Worm (Caenorhabditis elegans): ENCODE data around the gene C17H12.6.

The C17H12.6 gene

ce11 chrIV:6806475-6807063, 15.7 kb downstream of the C17H12.6 start, which contains the start of gene C17H12.10:
Gene C17H12.10 (plus strand): TSS chrIV:6806799.
- TF ChIP-seq nhr-76 (tag; optimal IDR thresholded peaks at IDR 0.05) (no peak), F49E8.2 (tag; optimal IDR thresholded peaks at IDR 0.05; ENCODE audit: borderline replicate concordance) (no peak), zag-1 (tag; optimal IDR thresholded peaks at IDR 0.05) (no peak), rbr-2 (tag; optimal IDR thresholded peaks at IDR 0.05) (peak; percentile 44), aha-1 (tag) (peak; percentile 44), mdl-1 (tag; optimal IDR thresholded peaks at IDR 0.05) (peak in 1 of 2 experiments; percentile 2), ces-1 (GFP tag; optimal IDR thresholded peaks at IDR 0.05) (peak; percentile 70), unc-62 (GFP tag; optimal IDR thresholded peaks at IDR 0.05 in 1 of 2) (peak in 1 of 2 experiments; percentile 53), unc-62 (tag; optimal IDR thresholded peaks at IDR 0.05) (no peak), ctbp-1 (GFP tag; IDR thresholded peaks at IDR 0.05) (0 out of 2 replicates have a peak, but pooled peaks have one; percentile 46), mep-1 (tag; optimal IDR thresholded peaks at IDR 0.05) (peak; percentile 46), nhr-11 (tag; optimal IDR thresholded peaks at IDR 0.05) (peak; percentile 31), fkh-10 (GFP tag; optimal IDR thresholded peaks at IDR 0.05) (peak; percentile 37)

ce11 chrIV:6804815-6805214, 17.5 kb downstream of the C17H12.6 start, which contains the start of gene C17H12.37:
Gene C17H12.37 (plus strand): TSS chrIV:6805115.
- TF ChIP-seq madf-5 (GFP tag; IDR thresholded peaks at IDR 0.05) = no peak
- TF ChIP-seq lin-15B (tag; optimal IDR thresholded peaks at IDR 0.05) = no peak
- peak in 1 of 2 experiments; percentile 39 for TF ChIP-seq unc-62 (GFP tag; optimal IDR thresholded peaks at IDR 0.05 in 1 of 2)
- no peak for TF ChIP-seq unc-62 (tag; optimal IDR thresholded peaks at IDR 0.05)
- TF ChIP-seq nhr-41 (GFP tag; IDR thresholded peaks at IDR 0.05) = no peak
- TF ChIP-seq mes-2 (tag; optimal IDR thresholded peaks at IDR 0.05; ENCODE audit: poor library complexity, severe bottlenecking) = no peak
- TF ChIP-seq arid-1 (GFP tag; conservative IDR thresholded peaks at IDR 0.05) = no peak
- TF ChIP-seq mxl-2 (GFP tag; conservative IDR thresholded peaks at IDR 0.05) = no peak
- no peak for TF ChIP-seq nhr-42 (GFP tag; IDR thresholded peaks at IDR 0.05)
- no peak for TF ChIP-seq duxl-1 (tag; optimal IDR thresholded peaks at IDR 0.05; ENCODE audit: poor library complexity)
- no peak for TF ChIP-seq mep-1 (tag; optimal IDR thresholded peaks at IDR 0.05)
- peak; percentile 14 for TF ChIP-seq aha-1 (tag)
- no peak for TF ChIP-seq mdl-1 (tag; optimal IDR thresholded peaks at IDR 0.05)

ce11 chrIV:6803805-6804344, 18.4 kb downstream of the C17H12.6 start:
- TF ChIP-seq ctbp-1 (GFP tag; IDR thresholded peaks at IDR 0.05) = no peak
- peak; percentile 37 for TF ChIP-seq hlh-30 (tag; optimal IDR thresholded peaks at IDR 0.05; ENCODE audit: insufficient read depth)
- TF ChIP-seq nhr-28 (tag; optimal IDR thresholded peaks at IDR 0.05) = peak; percentile 3
- peak; percentile 47 for TF ChIP-seq fos-1 (tag; optimal IDR thresholded peaks at IDR 0.05)
- peak in 1 of 2 experiments; percentile 3 for TF ChIP-seq daf-16 (GFP tag; optimal IDR thresholded peaks at IDR 0.05)
- no peak for TF ChIP-seq daf-16 (tag; optimal IDR thresholded peaks at IDR 0.05)

ce11 chrIV:6803294-6803693, 19.0 kb downstream of the C17H12.6 start:
- TF ChIP-seq mxl-3 (GFP tag; optimal IDR thresholded peaks at IDR 0.05) = no peak
- no peak for TF ChIP-seq hlh-11 (tag; optimal IDR thresholded peaks at IDR 0.05)
- no peak for TF ChIP-seq saeg-2 (GFP tag; IDR thresholded peaks at IDR 0.05)
- TF ChIP-seq tra-1 (GFP tag; IDR thresholded peaks at IDR 0.05) = no peak
- no peak for TF ChIP-seq fkh-10 (GFP tag; optimal IDR thresholded peaks at IDR 0.05)
- no peak for TF ChIP-seq sdz-12 (GFP tag; optimal IDR thresholded peaks at IDR 0.05)
- TF ChIP-seq mes-2 (tag; optimal IDR thresholded peaks at IDR 0.05; ENCODE audit: poor library complexity, severe bottlenecking) = no peak
- no peak for TF ChIP-seq snpc-4 (tag; optimal IDR thresholded peaks at IDR 0.05)
- no peak for TF ChIP-seq Y5F2A.4 (GFP tag; optimal IDR thresholded peaks at IDR 0.05)
- no peak for TF ChIP-seq php-3 (GFP tag; IDR thresholded peaks at IDR 0.05)
- TF ChIP-seq dmd-6 (GFP tag; IDR thresholded peaks at IDR 0.05) = no peak
- TF ChIP-seq ces-1 (GFP tag; optimal IDR thresholded peaks at IDR 0.05) = no peak
- no peak for TF ChIP-seq nhr-11 (tag; optimal IDR thresholded peaks at IDR 0.05)
- no peak for TF ChIP-seq F44E2.7 (GFP tag; IDR thresholded peaks at IDR 0.05)
- TF ChIP-seq dpl-1 (GFP tag; optimal IDR thresholded peaks at IDR 0.05) = no peak
- TF ChIP-seq nhr-77 (tag; optimal IDR thresholded peaks at IDR 0.05) = no peak
- TF ChIP-seq gei-8 (GFP tag; optimal IDR thresholded peaks at IDR 0.05) = no peak
- no peak for TF ChIP-seq nhr-48 (tag; optimal IDR thresholded peaks at IDR 0.05)
- no peak for TF ChIP-seq lin-29 (GFP tag; IDR thresholded peaks at IDR 0.05)

Measured in whole organism, L4 larva.